Fruit fly (Drosophila melanogaster) whole organism, embryonic: Measurements from ENCODE around the gene TwdlF.
A peak's percentile ranks its signal among the peaks of the same experiment; 100 is the strongest.

Source experiments
- Atf-2 ChIP-seq: fragments of 200-800 bp; sonication (Bioruptor generic); optimal IDR thresholded peaks from 2 replicates; lab custom pipeline; 2016; ENCODE audit warnings: missing biosample characterization, missing genetic modification characterization
- CG11696 ChIP-seq: fragments of 200-800 bp; sonication (Bioruptor generic); IDR thresholded peaks from 2 replicates; pipeline ENCODE4 v1.3.6; 2022; ENCODE audit warnings: missing biosample characterization, missing genetic modification characterization
- CG12299 ChIP-seq: fragments of 200-800 bp; sonication (Bioruptor generic); optimal IDR thresholded peaks from 2 replicates; lab custom pipeline; 2018; ENCODE audit warnings: missing biosample characterization, mild to moderate bottlenecking, missing genetic modification characterization
- CG15479 ChIP-seq: fragments of 200-800 bp; sonication (Bioruptor generic); optimal IDR thresholded peaks from 3 replicates; lab custom pipeline; 2019; ENCODE audit warnings: missing biosample characterization, mild to moderate bottlenecking, missing genetic modification characterization, moderate library complexity
- CG1603 ChIP-seq: fragments of 200-800 bp; sonication (Bioruptor generic); optimal IDR thresholded peaks from 2 replicates; lab custom pipeline; 2019; ENCODE audit warnings: missing biosample characterization, mild to moderate bottlenecking, missing genetic modification characterization, moderate library complexity
- CG2202 ChIP-seq: fragments of 200-800 bp; sonication (Bioruptor generic); optimal IDR thresholded peaks from 2 replicates; lab custom pipeline; 2018; ENCODE audit warnings: missing biosample characterization, mild to moderate bottlenecking, missing genetic modification characterization
- CG2712 ChIP-seq: fragments of 200-800 bp; optimal IDR thresholded peaks from 3 replicates; lab custom pipeline; 2019; ENCODE audit warnings: missing biosample characterization, mild to moderate bottlenecking, missing genetic modification characterization, moderate library complexity
- CG2875 ChIP-seq: fragments of 200-800 bp; sonication (Bioruptor generic); optimal IDR thresholded peaks from 2 replicates; lab custom pipeline; 2017; ENCODE audit warnings: missing biosample characterization, mild to moderate bottlenecking, missing genetic modification characterization, missing genetic modification reagents
- CG30431 ChIP-seq: fragments of 200-800 bp; sonication (Bioruptor generic); optimal IDR thresholded peaks from 2 replicates; lab custom pipeline; 2017; ENCODE audit warnings: missing biosample characterization, missing genetic modification characterization
- CG3163 ChIP-seq: fragments of 200-800 bp; sonication (Bioruptor generic); optimal IDR thresholded peaks from 3 replicates; lab custom pipeline; 2016; ENCODE audit warnings: missing biosample characterization, missing genetic modification characterization
- CG4282 ChIP-seq: fragments of 200-800 bp; sonication (Bioruptor generic); optimal IDR thresholded peaks from 2 replicates; lab custom pipeline; 2016; ENCODE audit warnings: missing biosample characterization, missing genetic modification characterization
- CG4360 ChIP-seq: fragments of 200-800 bp; sonication (Bioruptor generic); IDR thresholded peaks from 2 replicates; pipeline ENCODE4 v1.3.6; 2022; ENCODE audit warnings: missing biosample characterization, missing genetic modification characterization
- CG4730 ChIP-seq: fragments of 200-800 bp; sonication (Bioruptor generic); IDR thresholded peaks from 2 replicates; pipeline ENCODE4 v1.3.6; 2022; ENCODE audit warnings: missing biosample characterization, missing genetic modification characterization
- CG5245 ChIP-seq: fragments of 200-800 bp; sonication (Bioruptor generic); optimal IDR thresholded peaks from 3 replicates; lab custom pipeline; 2016; ENCODE audit warnings: missing biosample characterization, missing genetic modification characterization
- CG6254 ChIP-seq: fragments of 200-800 bp; sonication (Bioruptor generic); optimal IDR thresholded peaks from 3 replicates; lab custom pipeline; 2017; ENCODE audit warnings: mild to moderate bottlenecking, missing biosample characterization, missing genetic modification reagents, missing genetic modification characterization
- CG6272 ChIP-seq: fragments of 200-800 bp; sonication (Bioruptor generic); IDR thresholded peaks from 2 replicates; pipeline ENCODE4 v1.3.6; 2022; ENCODE audit warnings: missing biosample characterization, missing genetic modification characterization
- CG7556 ChIP-seq: fragments of 200-800 bp; sonication (Bioruptor generic); optimal IDR thresholded peaks from 2 replicates; lab custom pipeline; 2017; ENCODE audit warnings: missing biosample characterization, mild to moderate bottlenecking, missing genetic modification characterization
- CG8924 ChIP-seq: fragments of 200-800 bp; optimal IDR thresholded peaks from 3 replicates; lab custom pipeline; 2019; ENCODE audit warnings: missing biosample characterization, mild to moderate bottlenecking, missing genetic modification characterization, moderate library complexity
- CG8944 ChIP-seq: fragments of 200-800 bp; sonication (Bioruptor generic); optimal IDR thresholded peaks from 3 replicates; lab custom pipeline; 2016; ENCODE audit warnings: missing biosample characterization, missing genetic modification characterization
- CG9727 ChIP-seq: fragments of 200-800 bp; sonication (Bioruptor generic); optimal IDR thresholded peaks from 3 replicates; lab custom pipeline; 2017; ENCODE audit warnings: missing biosample characterization, mild to moderate bottlenecking, missing genetic modification characterization
- Dp ChIP-seq: fragments of 200-800 bp; sonication (Bioruptor generic); optimal IDR thresholded peaks from 2 replicates; lab custom pipeline; 2018; ENCODE audit warnings: missing biosample characterization, mild to moderate bottlenecking, missing genetic modification characterization, moderate library complexity
- Ets65A ChIP-seq: fragments of 200-800 bp; sonication (Bioruptor generic); peaks from one replicate; lab custom pipeline; 2016; ENCODE audit warnings: missing biosample characterization, missing genetic modification characterization
- Gug ChIP-seq: fragments of 200-800 bp; sonication (Bioruptor generic); IDR thresholded peaks from 4 replicates; pipeline ENCODE4 v1.3.6; 2022; ENCODE audit warnings: missing biosample characterization, missing genetic modification characterization
- Hmr ChIP-seq: fragments of 200-800 bp; sonication (Bioruptor generic); optimal IDR thresholded peaks from 3 replicates; lab custom pipeline; 2017; ENCODE audit warnings: mild to moderate bottlenecking, missing biosample characterization, missing genetic modification reagents, missing genetic modification characterization
- Hr78 ChIP-seq, 2 experiments: fragments of 200-800 bp in 1 of 2; fragments of >200 bp in 1 of 2; sonication (Bioruptor generic) in 1 of 2; optimal IDR thresholded peaks; 2 replicates each; lab custom pipeline; 2017 to 2019; ENCODE audit warnings: missing biosample characterization in 2 of 2, missing genetic modification characterization in 2 of 2, mild to moderate bottlenecking in 1 of 2, moderate library complexity in 1 of 2
- Jarid2 ChIP-seq: fragments of 200-800 bp; sonication (Bioruptor generic); optimal IDR thresholded peaks from 3 replicates; lab custom pipeline; 2017; ENCODE audit warnings: mild to moderate bottlenecking, missing biosample characterization, missing genetic modification reagents, missing genetic modification characterization
- Mes4 ChIP-seq: fragments of 200-800 bp; sonication (Bioruptor generic); optimal IDR thresholded peaks from 2 replicates; lab custom pipeline; 2016; ENCODE audit warnings: missing biosample characterization, missing genetic modification characterization
- NC2β ChIP-seq: fragments of 200-800 bp; sonication (Bioruptor generic); optimal IDR thresholded peaks from 2 replicates; lab custom pipeline; 2016; ENCODE audit warnings: missing biosample characterization, missing genetic modification characterization
- Oli ChIP-seq: fragments of 200-800 bp; sonication (Bioruptor generic); optimal IDR thresholded peaks from 2 replicates; lab custom pipeline; 2018; ENCODE audit warnings: missing biosample characterization, mild to moderate bottlenecking, missing genetic modification characterization, moderate library complexity
- Ravus ChIP-seq: fragments of 200-800 bp; sonication (Bioruptor generic); IDR thresholded peaks from 2 replicates; pipeline ENCODE4 v1.3.6; 2022; ENCODE audit warnings: missing biosample characterization, missing genetic modification characterization
- Ssrp ChIP-seq: fragments of 200-800 bp; sonication (Bioruptor generic); optimal IDR thresholded peaks from 2 replicates; lab custom pipeline; 2018; ENCODE audit warnings: missing biosample characterization, mild to moderate bottlenecking, missing genetic modification characterization, moderate library complexity
- Tbp ChIP-seq: fragments of >200 bp; optimal IDR thresholded peaks from 2 replicates; lab custom pipeline; 2018; ENCODE audit warnings: missing biosample characterization, missing genetic modification characterization
- ab ChIP-seq: fragments of 200-800 bp; sonication (Bioruptor generic); optimal IDR thresholded peaks from 2 replicates; lab custom pipeline; 2016; ENCODE audit warnings: missing biosample characterization, missing genetic modification characterization
- bab2 ChIP-seq: fragments of 200-800 bp; sonication (Bioruptor generic); optimal IDR thresholded peaks from 2 replicates; lab custom pipeline; 2016; ENCODE audit warnings: missing biosample characterization, missing genetic modification characterization
- btn ChIP-seq: fragments of 200-800 bp; sonication (Bioruptor generic); optimal IDR thresholded peaks from 2 replicates; lab custom pipeline; 2016; ENCODE audit warnings: missing biosample characterization, missing genetic modification characterization
- cg ChIP-seq: fragments of 200-800 bp; sonication (Bioruptor generic); optimal IDR thresholded peaks from 3 replicates; lab custom pipeline; 2019; ENCODE audit warnings: missing biosample characterization, mild to moderate bottlenecking, missing genetic modification characterization, moderate library complexity
- chinmo ChIP-seq: fragments of 200-800 bp; sonication (Bioruptor generic); IDR thresholded peaks from 4 replicates; pipeline ENCODE4 v1.3.6; 2022; ENCODE audit warnings: missing biosample characterization, missing genetic modification characterization; ENCODE audit not compliant: partially characterized antibody
- fru ChIP-seq: fragments of >200 bp; optimal IDR thresholded peaks from 2 replicates; lab custom pipeline; 2017
- ftz-f1 ChIP-seq: fragments of 200-800 bp; sonication (Bioruptor generic); optimal IDR thresholded peaks from 2 replicates; lab custom pipeline; 2016; ENCODE audit warnings: missing biosample characterization, missing genetic modification characterization
- grn ChIP-seq: fragments of 200-800 bp; sonication (Bioruptor generic); optimal IDR thresholded peaks from 3 replicates; lab custom pipeline; 2017; ENCODE audit warnings: missing biosample characterization, missing genetic modification characterization
- ham ChIP-seq: fragments of 200-800 bp; sonication (Bioruptor generic); IDR thresholded peaks from 2 replicates; pipeline ENCODE4 v1.3.6; 2022; ENCODE audit warnings: missing biosample characterization, missing genetic modification characterization
- insv ChIP-seq, 2 experiments: fragments of 200-800 bp; sonication (Bioruptor generic); optimal IDR thresholded peaks; 3 replicates each; lab custom pipeline; 2016 to 2018; ENCODE audit warnings: missing biosample characterization in 2 of 2, missing genetic modification characterization in 2 of 2
- lola ChIP-seq, 3 experiments: fragments of >200 bp in 2 of 3; fragments of 200-800 bp in 1 of 3; sonication (Bioruptor generic) in 1 of 3; optimal IDR thresholded peaks; 2 replicates each; lab custom pipeline; 2017 to 2019; ENCODE audit warnings: missing biosample characterization in 3 of 3, missing genetic modification characterization in 3 of 3, mild to moderate bottlenecking in 1 of 3, moderate library complexity in 1 of 3
- pho ChIP-seq: fragments of 200-800 bp; sonication (Bioruptor generic); optimal IDR thresholded peaks from 2 replicates; lab custom pipeline; 2016; ENCODE audit warnings: missing biosample characterization, missing genetic modification characterization
- prd ChIP-seq, 3 experiments: fragments of >200 bp in 2 of 3; fragments of 200-800 bp in 1 of 3; sonication (Bioruptor generic) in 1 of 3; optimal IDR thresholded peaks in 2 of 3; IDR thresholded peaks in 1 of 3; 2 replicates in 2 of 3; 3 replicates in 1 of 3; pipeline versions ENCODE4 v1.3.6 to Lab custom; 2017 to 2022; ENCODE audit warnings: missing biosample characterization in 1 of 3, missing genetic modification characterization in 1 of 3
- rib ChIP-seq: fragments of 200-800 bp; sonication (Bioruptor generic); IDR thresholded peaks from 2 replicates; pipeline ENCODE4 v1.3.6; 2022; ENCODE audit warnings: missing biosample characterization, missing genetic modification characterization
- ro ChIP-seq: fragments of 200-800 bp; sonication (Bioruptor generic); IDR thresholded peaks from 2 replicates; pipeline ENCODE4 v1.3.6; 2022; ENCODE audit warnings: missing biosample characterization, missing genetic modification characterization
- sisA ChIP-seq: fragments of 200-800 bp; sonication (Bioruptor generic); IDR thresholded peaks from 2 replicates; pipeline ENCODE4 v1.3.6; 2022; ENCODE audit warnings: missing biosample characterization, missing genetic modification characterization
- tap ChIP-seq: fragments of 200-800 bp; optimal IDR thresholded peaks from 3 replicates; lab custom pipeline; 2019; ENCODE audit warnings: missing biosample characterization, mild to moderate bottlenecking, missing genetic modification characterization, moderate library complexity
- tgo ChIP-seq: fragments of 200-800 bp; sonication (Bioruptor generic); IDR thresholded peaks from 3 replicates; pipeline ENCODE4 v1.3.6; 2022; ENCODE audit warnings: missing biosample characterization, missing genetic modification characterization
- vfl ChIP-seq: fragments of 200-800 bp; sonication (Bioruptor generic); optimal IDR thresholded peaks from 2 replicates; lab custom pipeline; 2016; ENCODE audit warnings: missing biosample characterization, missing genetic modification characterization
- z ChIP-seq: fragments of 200-800 bp; sonication (Bioruptor generic); IDR thresholded peaks from 3 replicates; pipeline ENCODE4 v1.3.6; 2022; ENCODE audit warnings: missing biosample characterization, missing genetic modification characterization

The TwdlF gene

dm6 chr3R:4220780-4221179 is 26.0 kb upstream of the TwdlF start (continued):
- no peak for TF ChIP-seq ham (GFP tag; lab: Robert Waterston, UW)
- TF ChIP-seq Hmr, result peak; percentile 74
- TF ChIP-seq Hr78 (GFP tag; optimal IDR thresholded peaks at IDR 0.05; lab: Kevin White, UChicago), result no peak
- no peak for TF ChIP-seq tgo (GFP tag; lab: Robert Waterston, UW)
- no peak for TF ChIP-seq CG30431 (GFP tag; lab: Kevin White, UChicago)
- no peak for TF ChIP-seq Ravus (GFP tag; lab: Robert Waterston, UW)
- no peak for TF ChIP-seq z
- TF ChIP-seq CG3163 (GFP tag; lab: Kevin White, UChicago), result peak; percentile 28
- TF ChIP-seq CG11696 (GFP tag; lab: Robert Waterston, UW), result no peak
- peak; percentile 60 for TF ChIP-seq CG2712 (tag; lab: Kevin White, UChicago)
- TF ChIP-seq CG8944 (GFP tag; lab: Kevin White, UChicago), result peak; percentile 22
- TF ChIP-seq Ssrp, result no peak
- no peak for TF ChIP-seq ab (GFP tag; lab: Kevin White, UChicago)
- peak; percentile 32 for TF ChIP-seq CG12299 (tag; lab: Kevin White, UChicago)
- TF ChIP-seq Jarid2 (GFP tag; lab: Kevin White, UChicago), result no peak
- no peak for TF ChIP-seq Oli (tag; lab: Kevin White, UChicago)
- no peak for TF ChIP-seq prd (optimal IDR thresholded peaks at IDR 0.05; lab: Kevin White, UChicago)
- TF ChIP-seq prd (GFP tag; IDR thresholded peaks at IDR 0.05; lab: Robert Waterston, UW), result 0 out of 3 replicates have a peak, but pooled peaks have one; percentile 11
- no peak for TF ChIP-seq CG2875
- no peak for TF ChIP-seq btn (GFP tag; lab: Kevin White, UChicago)
- TF ChIP-seq bab2 (GFP tag; lab: Kevin White, UChicago), result peak; percentile 13
- no peak for TF ChIP-seq CG5245 (GFP tag; lab: Kevin White, UChicago)
- no peak; the same call in 1 of the 2 replicates for TF ChIP-seq CG6272
- TF ChIP-seq CG2202 (tag; lab: Kevin White, UChicago), result no peak
- no peak for TF ChIP-seq CG7556
- peak; percentile 78 for TF ChIP-seq CG1603 (tag; lab: Kevin White, UChicago)
- no peak for TF ChIP-seq insv (GFP tag; optimal IDR thresholded peaks at IDR 0.05; lab: Kevin White, UChicago)
- TF ChIP-seq fru (lab: Kevin White, UChicago), result no peak
- TF ChIP-seq sisA (GFP tag; lab: Robert Waterston, UW), result 0 out of 2 replicates have a peak, but pooled peaks have one; percentile 14
- peak; percentile 87 for TF ChIP-seq Ets65A (GFP tag; lab: Kevin White, UChicago)
- no peak for TF ChIP-seq CG8924 (tag; lab: Kevin White, UChicago)
- no peak for TF ChIP-seq CG4282
- TF ChIP-seq ro, result no peak
- peak; percentile 0 for TF ChIP-seq pho (GFP tag; lab: Kevin White, UChicago)
- no peak for TF ChIP-seq CG4730
- no peak for TF ChIP-seq cg
- no peak for TF ChIP-seq CG15479
- peak; percentile 83 for TF ChIP-seq ftz-f1 (GFP tag; lab: Kevin White, UChicago)
- TF ChIP-seq rib, result no peak
- no peak for TF ChIP-seq grn
- TF ChIP-seq Atf-2 (GFP tag; lab: Kevin White, UChicago), result no peak
- TF ChIP-seq Mes4 (GFP tag; lab: Kevin White, UChicago), result peak; percentile 32
- no peak; the same call in 3 of the 4 replicates for TF ChIP-seq Gug (GFP tag; lab: Robert Waterston, UW)
- TF ChIP-seq CG4360, result no peak
- peak; percentile 98 for TF ChIP-seq chinmo (GFP tag; lab: Robert Waterston, UW)
- no peak for TF ChIP-seq Tbp
- peak; percentile 43 for TF ChIP-seq NC2β (GFP tag; lab: Kevin White, UChicago)
- TF ChIP-seq lola (GFP tag; optimal IDR thresholded peaks at IDR 0.05; lab: Kevin White, UChicago), result no peak
- TF ChIP-seq CG6254 (GFP tag; lab: Kevin White, UChicago), result no peak
- no peak for TF ChIP-seq tap (tag; lab: Kevin White, UChicago)
- TF ChIP-seq vfl, result peak; percentile 19
- peak; percentile 97 for TF ChIP-seq Dp
- peak; percentile 20 for TF ChIP-seq CG9727 (GFP tag; lab: Kevin White, UChicago)
